Worm (Caenorhabditis elegans) whole organism, young adult: ENCODE results near the gene F27E5.3.

Source experiments
- F37B4.10 ChIP-seq: fragments of 200-800 bp; sonication (Bioruptor generic); IDR thresholded peaks from 2 replicates; pipeline ENCODE4 v1.3.6; 2022; ENCODE audit warnings: missing genetic modification characterization, missing compliant biosample characterization
- T07F8.4 ChIP-seq: sonication (generic microtip); optimal IDR thresholded peaks from 2 replicates; lab custom pipeline; 2016; ENCODE audit warnings: mild to moderate bottlenecking, missing genetic modification characterization, moderate library complexity, missing compliant biosample characterization
- Y79H2A.3 ChIP-seq: fragments of 200-800 bp; sonication (Bioruptor generic); conservative IDR thresholded peaks from 2 replicates; pipeline ENCODE4 v1.3.6; 2022; ENCODE audit warnings: missing genetic modification reagents, missing genetic modification characterization, missing compliant biosample characterization
- bed-2 ChIP-seq: fragments of 200-800 bp; sonication (Bioruptor generic); IDR thresholded peaks from 2 replicates; pipeline ENCODE4 v1.3.6; 2022; ENCODE audit warnings: missing genetic modification reagents, missing genetic modification characterization, missing compliant biosample characterization
- chd-7 ChIP-seq: sonication (generic microtip); optimal IDR thresholded peaks from 2 replicates; lab custom pipeline; 2016; ENCODE audit warnings: mild to moderate bottlenecking, missing genetic modification characterization, moderate library complexity, missing compliant biosample characterization
- dox-1 ChIP-seq: fragments of 200-800 bp; sonication (Bioruptor generic); IDR thresholded peaks from 2 replicates; pipeline ENCODE4 v1.3.6; 2022; ENCODE audit warnings: missing genetic modification reagents, missing genetic modification characterization, missing compliant biosample characterization
- him-1 ChIP-seq: sonication (generic microtip); optimal IDR thresholded peaks from 2 replicates; lab custom pipeline; 2016; ENCODE audit warnings: missing genotype, missing genetic modification reagents, missing genetic modification characterization, missing compliant biosample characterization
- let-607 ChIP-seq, 2 experiments: fragments of 200-800 bp in 1 of 2; sonication (Bioruptor generic) in 1 of 2; sonication (generic microtip) in 1 of 2; optimal IDR thresholded peaks; 2 replicates each; lab custom pipeline; 2016 to 2018; ENCODE audit warnings: mild to moderate bottlenecking in 2 of 2, missing compliant biosample characterization in 2 of 2, missing genetic modification characterization in 2 of 2, moderate library complexity in 2 of 2, missing genotype in 1 of 2
- lin-26 ChIP-seq: fragments of 200-800 bp; sonication (Bioruptor generic); IDR thresholded peaks from 2 replicates; pipeline ENCODE4 v1.3.6; 2022; ENCODE audit warnings: missing genetic modification reagents, missing genetic modification characterization, missing compliant biosample characterization
- repo-1 ChIP-seq: sonication (generic microtip); optimal IDR thresholded peaks from 2 replicates; lab custom pipeline; 2017; ENCODE audit warnings: mild to moderate bottlenecking, missing genetic modification characterization, missing compliant biosample characterization
- sea-2 ChIP-seq: fragments of 200-800 bp; sonication (Bioruptor generic); IDR thresholded peaks from 2 replicates; pipeline ENCODE4 v1.3.6; 2022; ENCODE audit warnings: missing genetic modification characterization, missing compliant biosample characterization
- tbp1 ChIP-seq: fragments of 200-800 bp; sonication (Bioruptor generic); optimal IDR thresholded peaks from 2 replicates; lab custom pipeline; 2018; ENCODE audit warnings: mild to moderate bottlenecking, missing genetic modification characterization, missing compliant biosample characterization
- ztf-22 ChIP-seq: fragments of 200-800 bp; sonication (Bioruptor generic); optimal IDR thresholded peaks from 2 replicates; lab custom pipeline; 2018; ENCODE audit warnings: mild to moderate bottlenecking, missing genetic modification characterization, moderate library complexity, missing compliant biosample characterization

ce11 chrII:10099072-10099471 lies 44.9 kb downstream of the F27E5.3 start:
- TF ChIP-seq bed-2 (GFP tag; lab: Robert Waterston, UW) (no peak), dox-1 (GFP tag; lab: Robert Waterston, UW) (no peak), F37B4.10 (GFP tag; lab: Robert Waterston, UW) (no peak), sea-2 (GFP tag; lab: Robert Waterston, UW) (no peak), T07F8.4 (tag; lab: Kevin White, UChicago) (no peak), chd-7 (tag; lab: Kevin White, UChicago) (no peak), Y79H2A.3 (GFP tag; lab: Robert Waterston, UW) (no peak), ztf-22 (GFP tag; lab: Kevin White, UChicago) (no peak), lin-26 (GFP tag; lab: Robert Waterston, UW) (no peak), repo-1 (tag; lab: Kevin White, UChicago) (no peak), him-1 (no peak), tbp1 (no peak), let-607 (tag; optimal IDR thresholded peaks at IDR 0.05; lab: Kevin White, UChicago) (no peak)
